Worm (Caenorhabditis elegans) whole organism, young adult: ENCODE data around the gene R11H6.2.
A peak's percentile ranks its signal among the peaks of the same experiment; 100 is the strongest.

Experiments used
- B0019.2 ChIP-seq: fragments of 200-800 bp; sonication (Bioruptor generic); conservative IDR thresholded peaks from 2 replicates; pipeline ENCODE4 v1.3.6; 2022; ENCODE audit warnings: missing genetic modification reagents, missing genetic modification characterization, missing compliant biosample characterization
- B0035.1 ChIP-seq: sonication (generic microtip); optimal IDR thresholded peaks from 2 replicates; lab custom pipeline; 2016; ENCODE audit warnings: missing genetic modification characterization, mild to moderate bottlenecking, missing compliant biosample characterization, missing genotype, missing genetic modification reagents
- B0336.3 ChIP-seq: fragments of 200-800 bp; sonication (Bioruptor generic); IDR thresholded peaks from 2 replicates; pipeline ENCODE4 v1.3.6; 2022; ENCODE audit warnings: missing genetic modification characterization, missing compliant biosample characterization
- F10E7.11 ChIP-seq: sonication (generic microtip); optimal IDR thresholded peaks from 2 replicates; lab custom pipeline; 2017; ENCODE audit warnings: mild to moderate bottlenecking, missing genetic modification characterization, moderate library complexity, missing compliant biosample characterization
- F33H1.4 ChIP-seq: fragments of 200-800 bp; sonication (Bioruptor generic); IDR thresholded peaks from 2 replicates; pipeline ENCODE4 v1.3.6; 2022; ENCODE audit warnings: missing genetic modification reagents, missing genetic modification characterization, missing compliant biosample characterization
- F37B4.10 ChIP-seq: fragments of 200-800 bp; sonication (Bioruptor generic); IDR thresholded peaks from 2 replicates; pipeline ENCODE4 v1.3.6; 2022; ENCODE audit warnings: missing genetic modification characterization, missing compliant biosample characterization
- F39B2.1 ChIP-seq: fragments of 200-800 bp; sonication (Bioruptor generic); IDR thresholded peaks from 2 replicates; pipeline ENCODE4 v1.3.6; 2022; ENCODE audit warnings: missing genetic modification reagents, missing genetic modification characterization, missing compliant biosample characterization
- F55B11.4 ChIP-seq: sonication (generic microtip); optimal IDR thresholded peaks from 2 replicates; lab custom pipeline; 2016; ENCODE audit warnings: missing compliant biosample characterization, missing genetic modification characterization, borderline replicate concordance; ENCODE audit not compliant: insufficient read depth
- F57C9.4 ChIP-seq: sonication (generic microtip); optimal IDR thresholded peaks from 2 replicates; lab custom pipeline; 2017; ENCODE audit warnings: mild to moderate bottlenecking, missing genetic modification characterization, missing compliant biosample characterization
- T26A5.8 ChIP-seq: sonication (generic microtip); optimal IDR thresholded peaks from 2 replicates; lab custom pipeline; 2016; ENCODE audit warnings: missing genetic modification characterization, missing compliant biosample characterization
- Y53G8AR.9 ChIP-seq: fragments of 200-800 bp; sonication (Bioruptor generic); conservative IDR thresholded peaks from 2 replicates; pipeline ENCODE4 v1.3.6; 2022; ENCODE audit warnings: missing genetic modification reagents, missing genetic modification characterization, missing compliant biosample characterization
- ZK185.1 ChIP-seq: sonication (generic microtip); optimal IDR thresholded peaks from 2 replicates; lab custom pipeline; 2016; ENCODE audit warnings: mild to moderate bottlenecking, missing genetic modification characterization, missing compliant biosample characterization; ENCODE audit not compliant: poor library complexity, severe bottlenecking
- akir-1 ChIP-seq: fragments of 200-800 bp; sonication (Bioruptor generic); optimal IDR thresholded peaks from 2 replicates; lab custom pipeline; 2018; ENCODE audit warnings: mild to moderate bottlenecking, missing genetic modification characterization, moderate library complexity, missing compliant biosample characterization
- aptf-3 ChIP-seq: fragments of 200-800 bp; sonication (Bioruptor generic); IDR thresholded peaks from 2 replicates; pipeline ENCODE4 v1.3.6; 2022; ENCODE audit warnings: missing genetic modification characterization, missing compliant biosample characterization
- bed-1 ChIP-seq: fragments of 200-800 bp; sonication (Bioruptor generic); IDR thresholded peaks from 2 replicates; pipeline ENCODE4 v1.3.6; 2022; ENCODE audit warnings: missing genetic modification reagents, missing genetic modification characterization, missing compliant biosample characterization
- ccch-3 ChIP-seq: fragments of 200-800 bp; sonication (Bioruptor generic); optimal IDR thresholded peaks from 2 replicates; lab custom pipeline; 2018; ENCODE audit warnings: mild to moderate bottlenecking, missing genetic modification characterization, missing compliant biosample characterization
- cebp-1 ChIP-seq, 2 experiments: fragments of 200-800 bp in 1 of 2; sonication (Bioruptor generic) in 1 of 2; sonication (generic microtip) in 1 of 2; IDR thresholded peaks in 1 of 2; optimal IDR thresholded peaks in 1 of 2; 2 replicates each; pipeline versions ENCODE4 v1.3.6 to Lab custom; 2017 to 2022; ENCODE audit warnings: missing compliant biosample characterization in 2 of 2, missing genetic modification characterization in 2 of 2, mild to moderate bottlenecking in 1 of 2, missing genetic modification reagents in 1 of 2, moderate library complexity in 1 of 2
- ceh-100 ChIP-seq: fragments of 200-800 bp; sonication (Bioruptor generic); IDR thresholded peaks from 2 replicates; pipeline ENCODE4 v1.3.6; 2022; ENCODE audit warnings: missing genetic modification reagents, missing genetic modification characterization, missing compliant biosample characterization
- ceh-40 ChIP-seq: fragments of 200-800 bp; sonication (Bioruptor generic); IDR thresholded peaks from 2 replicates; pipeline ENCODE4 v1.3.6; 2022; ENCODE audit warnings: missing genetic modification characterization, missing compliant biosample characterization
- ceh-91 ChIP-seq: fragments of 200-800 bp; sonication (Bioruptor generic); IDR thresholded peaks from 2 replicates; pipeline ENCODE4 v1.3.6; 2022; ENCODE audit warnings: missing genetic modification reagents, missing genetic modification characterization, missing compliant biosample characterization
- egrh-3 ChIP-seq: fragments of 200-800 bp; sonication (Bioruptor generic); IDR thresholded peaks from 2 replicates; pipeline ENCODE4 v1.3.6; 2022; ENCODE audit warnings: missing genetic modification reagents, missing genetic modification characterization, missing compliant biosample characterization
- hmg-1.2 ChIP-seq: fragments of 200-800 bp; sonication (Bioruptor generic); IDR thresholded peaks from 2 replicates; pipeline ENCODE4 v1.3.6; 2022; ENCODE audit warnings: missing genetic modification reagents, missing genetic modification characterization, missing compliant biosample characterization
- hsf-1 ChIP-seq: fragments of 200-800 bp; sonication (Bioruptor generic); IDR thresholded peaks from 2 replicates; pipeline ENCODE4 v1.3.6; 2022; ENCODE audit warnings: missing genetic modification reagents, missing genetic modification characterization, missing compliant biosample characterization
- let-607 ChIP-seq, 2 experiments: fragments of 200-800 bp in 1 of 2; sonication (Bioruptor generic) in 1 of 2; sonication (generic microtip) in 1 of 2; optimal IDR thresholded peaks; 2 replicates each; lab custom pipeline; 2016 to 2018; ENCODE audit warnings: mild to moderate bottlenecking in 2 of 2, missing compliant biosample characterization in 2 of 2, missing genetic modification characterization in 2 of 2, moderate library complexity in 2 of 2, missing genotype in 1 of 2
- lin-35 ChIP-seq, 3 experiments: fragments of 150-350 bp in 2 of 3; sonication (generic microtip) in 1 of 3; optimal IDR thresholded peaks; 2 replicates each; lab custom pipeline; 2014 to 2018; ENCODE audit warnings: missing biosample characterization in 3 of 3, missing genetic modification characterization in 3 of 3, missing genetic modification reagents in 3 of 3
- lin-40 ChIP-seq: sonication (generic microtip); optimal IDR thresholded peaks from 2 replicates; lab custom pipeline; 2016; ENCODE audit warnings: missing genetic modification characterization, mild to moderate bottlenecking, missing compliant biosample characterization, missing genotype, missing genetic modification reagents
- lir-1 ChIP-seq: fragments of 200-800 bp; sonication (Bioruptor generic); conservative IDR thresholded peaks from 2 replicates; pipeline ENCODE4 v1.3.6; 2022; ENCODE audit warnings: missing genetic modification reagents, missing genetic modification characterization, missing compliant biosample characterization
- lsy-27 ChIP-seq: sonication (generic microtip); optimal IDR thresholded peaks from 2 replicates; lab custom pipeline; 2017; ENCODE audit warnings: missing genetic modification characterization, mild to moderate bottlenecking, missing compliant biosample characterization, antibody characterized with exemption, missing genotype, borderline replicate concordance; ENCODE audit not compliant: insufficient read depth
- madf-10 ChIP-seq: sonication (generic microtip); optimal IDR thresholded peaks from 2 replicates; lab custom pipeline; 2016; ENCODE audit warnings: mild to moderate bottlenecking, missing genetic modification characterization, missing compliant biosample characterization
- madf-6 ChIP-seq: fragments of 200-800 bp; sonication (Bioruptor generic); IDR thresholded peaks from 2 replicates; pipeline ENCODE4 v1.3.6; 2022; ENCODE audit warnings: missing genetic modification reagents, missing genetic modification characterization, missing compliant biosample characterization
- madf-8 ChIP-seq: fragments of 200-800 bp; sonication (Bioruptor generic); conservative IDR thresholded peaks from 2 replicates; pipeline ENCODE4 v1.3.6; 2022; ENCODE audit warnings: missing genetic modification reagents, missing genetic modification characterization, missing compliant biosample characterization
- mxl-1 ChIP-seq: sonication (generic microtip); optimal IDR thresholded peaks from 2 replicates; lab custom pipeline; 2016; ENCODE audit warnings: missing genetic modification characterization, missing compliant biosample characterization
- nhr-27 ChIP-seq: fragments of 200-800 bp; sonication (Bioruptor generic); optimal IDR thresholded peaks from 2 replicates; lab custom pipeline; 2018; ENCODE audit warnings: mild to moderate bottlenecking, missing genetic modification characterization, moderate library complexity, missing compliant biosample characterization
- sdz-38 ChIP-seq: sonication (generic microtip); optimal IDR thresholded peaks from 2 replicates; lab custom pipeline; 2016; ENCODE audit warnings: missing genotype, missing genetic modification characterization, missing compliant biosample characterization
- snpc-1.1 ChIP-seq: sonication (generic microtip); optimal IDR thresholded peaks from 2 replicates; lab custom pipeline; 2017; ENCODE audit warnings: missing genetic modification characterization, mild to moderate bottlenecking, missing compliant biosample characterization, antibody characterized with exemption, moderate library complexity, missing genotype, missing genetic modification reagents; ENCODE audit not compliant: insufficient read depth
- snpc-3.4 ChIP-seq: sonication (generic microtip); optimal IDR thresholded peaks from 2 replicates; lab custom pipeline; 2017; ENCODE audit warnings: missing genetic modification characterization, mild to moderate bottlenecking, missing compliant biosample characterization, antibody characterized with exemption, moderate library complexity, missing genotype, missing genetic modification reagents
- somi-1 ChIP-seq: fragments of 200-800 bp; sonication (Bioruptor generic); optimal IDR thresholded peaks from 2 replicates; lab custom pipeline; 2018; ENCODE audit warnings: mild to moderate bottlenecking, missing genetic modification characterization, missing compliant biosample characterization
- sptf-2 ChIP-seq: fragments of 200-800 bp; sonication (Bioruptor generic); optimal IDR thresholded peaks from 2 replicates; lab custom pipeline; 2018; ENCODE audit warnings: mild to moderate bottlenecking, missing genetic modification characterization, missing compliant biosample characterization
- tlf-1 ChIP-seq: fragments of 200-800 bp; sonication (Bioruptor generic); optimal IDR thresholded peaks from 2 replicates; lab custom pipeline; 2018; ENCODE audit warnings: mild to moderate bottlenecking, missing genetic modification characterization, missing compliant biosample characterization
- xnd-1 ChIP-seq: sonication (generic microtip); optimal IDR thresholded peaks from 2 replicates; lab custom pipeline; 2016; ENCODE audit warnings: missing genotype, missing genetic modification reagents, missing genetic modification characterization, missing compliant biosample characterization
- ztf-18 ChIP-seq: sonication (generic microtip); optimal IDR thresholded peaks from 2 replicates; lab custom pipeline; 2016; ENCODE audit warnings: missing genotype, mild to moderate bottlenecking, missing genetic modification characterization, missing compliant biosample characterization
- ztf-26 ChIP-seq: sonication (generic microtip); optimal IDR thresholded peaks from 2 replicates; lab custom pipeline; 2017; ENCODE audit warnings: missing genetic modification characterization, missing compliant biosample characterization

The R11H6.2 gene

DNA sequence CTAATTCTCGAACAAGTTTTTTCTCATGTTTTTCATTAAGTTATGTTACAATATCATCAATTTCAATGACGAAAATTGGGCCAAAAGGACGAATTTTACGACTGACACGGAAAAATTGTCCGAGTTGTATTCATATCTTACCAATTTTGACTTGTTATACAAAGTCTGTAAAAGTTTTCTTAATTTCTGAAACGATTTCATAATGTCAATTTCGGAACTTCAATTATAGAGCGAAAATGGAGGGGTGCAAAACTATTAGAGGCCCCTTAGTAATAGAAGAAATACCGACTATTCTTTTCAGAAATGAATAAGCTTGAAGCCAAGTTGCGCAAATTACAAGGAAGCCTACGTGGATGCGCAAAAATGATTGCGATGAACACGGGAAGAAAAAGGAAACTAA lies 33.8 kb downstream of the R11H6.2 start, which contains the start of gene F43D2.3:
Gene F43D2.3, plus strand, starts transcription at position 301 of the 400 bp plus-strand sequence.
- no peak for TF ChIP-seq F57C9.4 (tag; lab: Kevin White, UChicago)
- TF ChIP-seq B0019.2 (GFP tag; lab: Robert Waterston, UW) = no peak
- no peak for TF ChIP-seq let-607 (tag; optimal IDR thresholded peaks at IDR 0.05; lab: Kevin White, UChicago)
- TF ChIP-seq mxl-1 (tag; lab: Kevin White, UChicago) = no peak
- TF ChIP-seq F37B4.10 (GFP tag; lab: Robert Waterston, UW) = no peak
- no peak for TF ChIP-seq F10E7.11
- no peak for TF ChIP-seq ztf-18 (tag; lab: Kevin White, UChicago)
- no peak for TF ChIP-seq madf-10
- no peak for TF ChIP-seq egrh-3 (GFP tag; lab: Robert Waterston, UW)

- TF ChIP-seq lin-40 (peak; percentile 11), ccch-3 (GFP tag; lab: Kevin White, UChicago) (no peak), lsy-27 (tag; lab: Kevin White, UChicago) (no peak)
These were observed 35.5 kb downstream of the R11H6.2 start for ce11 chrV:14633319-14633718.

- TF ChIP-seq hmg-1.2 (GFP tag; lab: Robert Waterston, UW) (peak; percentile 63), F39B2.1 (GFP tag; lab: Robert Waterston, UW) (no peak), cebp-1 (GFP tag; IDR thresholded peaks at IDR 0.05; lab: Robert Waterston, UW) (no peak), cebp-1 (tag; optimal IDR thresholded peaks at IDR 0.05; lab: Kevin White, UChicago) (peak; percentile 11)
These were observed 37.3 kb downstream of the R11H6.2 start, which contains the start of gene F43D2.6 for ce11 chrV:14635119-14635518. TSS of gene F43D2.6 (minus strand) at chrV:14635180.

- TF ChIP-seq madf-6 (GFP tag; lab: Robert Waterston, UW) (peak; percentile 90), akir-1 (no peak), B0035.1 (tag; lab: Kevin White, UChicago) (no peak), lin-35 (GFP tag; optimal IDR thresholded peaks at IDR 0.05; lab: Kevin White, UChicago) (no peak), ceh-100 (no peak), ceh-91 (peak; percentile 63), lir-1 (no peak), snpc-1.1 (tag; lab: Kevin White, UChicago) (no peak), hsf-1 (GFP tag; lab: Robert Waterston, UW) (no peak), nhr-27 (tag; lab: Kevin White, UChicago) (no peak), sdz-38 (tag; lab: Kevin White, UChicago) (no peak), ZK185.1 (tag; lab: Kevin White, UChicago) (no peak), F33H1.4 (peak; percentile 34; the same call in 1 of the 2 replicates), somi-1 (no peak), hmg-1.2 (GFP tag; lab: Robert Waterston, UW) (peak; percentile 19; the same call in 1 of the 2 replicates), Y53G8AR.9 (no peak), tlf-1 (no peak), ztf-26 (tag; lab: Kevin White, UChicago) (no peak), aptf-3 (GFP tag; lab: Robert Waterston, UW) (no peak), bed-1 (GFP tag; lab: Robert Waterston, UW) (no peak), sptf-2 (GFP tag; lab: Kevin White, UChicago) (no peak), F55B11.4 (tag; lab: Kevin White, UChicago) (no peak), ceh-40 (no peak), snpc-3.4 (tag; lab: Kevin White, UChicago) (no peak), T26A5.8 (no peak), madf-8 (GFP tag; lab: Robert Waterston, UW) (peak; percentile 81), B0336.3 (GFP tag; lab: Robert Waterston, UW) (no peak), xnd-1 (tag; lab: Kevin White, UChicago) (peak; percentile 51), F39B2.1 (GFP tag; lab: Robert Waterston, UW) (no peak), let-607 (tag; optimal IDR thresholded peaks at IDR 0.05; lab: Kevin White, UChicago) (no peak), mxl-1 (tag; lab: Kevin White, UChicago) (no peak)
These were observed 40.3 kb downstream of the R11H6.2 start for ce11 chrV:14638075-14638474.
